Worm (Caenorhabditis elegans): Measurements from ENCODE around the gene srw-140.

- TF ChIP-seq ztf-23 (GFP tag; IDR thresholded peaks at IDR 0.05) (no peak), med-1 (GFP tag; optimal IDR thresholded peaks at IDR 0.05; ENCODE audit: insufficient read depth) (no peak), T22C8.4 (GFP tag; IDR thresholded peaks at IDR 0.05) (no peak), cog-1 (tag; optimal IDR thresholded peaks at IDR 0.05) (no peak), ztf-29 (GFP tag; IDR thresholded peaks at IDR 0.05) (no peak), flt-1 (GFP tag; IDR thresholded peaks at IDR 0.05) (no peak), ref-1 (GFP tag; conservative IDR thresholded peaks at IDR 0.05) (no peak), tab-1 (GFP tag; IDR thresholded peaks at IDR 0.05) (no peak), klf-2 (GFP tag; conservative IDR thresholded peaks at IDR 0.05) (no peak)
Observed at ce11 chrV:5119109-5119508, 46.4 kb upstream of the srw-140 start, which contains the start of gene C04F5.9.

All from whole organism, midembryonic.